Worm (Caenorhabditis elegans) whole organism, late embryonic: ENCODE data around the gene ntp-1.

ENCODE experiments used
- K09A11.1 ChIP-seq: sonication (generic microtip); optimal IDR thresholded peaks from 2 replicates; lab custom pipeline; 2017; ENCODE audit warnings: antibody characterized with exemption, mild to moderate bottlenecking, missing genetic modification characterization, missing compliant biosample characterization; ENCODE audit not compliant: insufficient read depth
- Y22D7AL.16 ChIP-seq: sonication (generic microtip); optimal IDR thresholded peaks from 2 replicates; lab custom pipeline; 2016; ENCODE audit warnings: missing genetic modification characterization, missing compliant biosample characterization
- ceh-30 ChIP-seq: fragments of 150-350 bp; optimal IDR thresholded peaks from 2 replicates; lab custom pipeline; 2014; ENCODE audit warnings: missing biosample characterization, missing genetic modification characterization
- dve-1 ChIP-seq: sonication (generic microtip); optimal IDR thresholded peaks from 2 replicates; lab custom pipeline; 2017; ENCODE audit warnings: antibody characterized with exemption, mild to moderate bottlenecking, missing genetic modification characterization, missing compliant biosample characterization
- fkh-10 ChIP-seq: fragments of 150-350 bp; optimal IDR thresholded peaks from 2 replicates; lab custom pipeline; 2014; ENCODE audit warnings: missing biosample characterization, missing genetic modification reagents, missing genetic modification characterization
- fkh-6 ChIP-seq: sonication (generic microtip); optimal IDR thresholded peaks from 2 replicates; lab custom pipeline; 2016; ENCODE audit warnings: missing genetic modification characterization, missing compliant biosample characterization
- hlh-6 ChIP-seq: sonication (generic microtip); optimal IDR thresholded peaks from 2 replicates; lab custom pipeline; 2016; ENCODE audit warnings: missing genotype, missing genetic modification characterization, missing compliant biosample characterization
- nhr-11 ChIP-seq: fragments of 150-350 bp; optimal IDR thresholded peaks from 2 replicates; lab custom pipeline; 2014; ENCODE audit warnings: missing biosample characterization, missing genetic modification characterization
- pag-3 ChIP-seq: sonication (generic microtip); optimal IDR thresholded peaks from 2 replicates; lab custom pipeline; 2016; ENCODE audit warnings: missing compliant biosample characterization, missing genetic modification characterization, borderline replicate concordance
- pqm-1 ChIP-seq: sonication (generic microtip); optimal IDR thresholded peaks from 2 replicates; lab custom pipeline; 2016; ENCODE audit warnings: missing genetic modification characterization, missing compliant biosample characterization
- rnt-1 ChIP-seq: sonication (generic microtip); optimal IDR thresholded peaks from 2 replicates; lab custom pipeline; 2016; ENCODE audit warnings: missing genetic modification characterization, missing compliant biosample characterization
- tbx-7 ChIP-seq: sonication (generic microtip); optimal IDR thresholded peaks from 2 replicates; lab custom pipeline; 2016; ENCODE audit warnings: missing genotype, missing genetic modification characterization, missing compliant biosample characterization

- TF ChIP-seq ceh-30 (tag; lab: Kevin White, UChicago) (no peak), tbx-7 (tag; lab: Kevin White, UChicago) (no peak), dve-1 (no peak), pag-3 (tag; lab: Kevin White, UChicago) (no peak), rnt-1 (tag; lab: Kevin White, UChicago) (no peak), hlh-6 (tag; lab: Kevin White, UChicago) (no peak), Y22D7AL.16 (tag; lab: Kevin White, UChicago) (no peak), nhr-11 (tag; lab: Kevin White, UChicago) (no peak), pqm-1 (tag; lab: Kevin White, UChicago) (no peak), fkh-10 (GFP tag; lab: Kevin White, UChicago) (no peak), K09A11.1 (no peak), fkh-6 (no peak)
These were observed 35.5 kb upstream of the ntp-1 start, which contains the start of gene mvb-12 for ce11 chrIV:7830151-7830550.
